Fruit fly (Drosophila melanogaster) whole organism, pupa: Measurements from ENCODE around the gene CG32086.

Source experiments
- CG12605 ChIP-seq: fragments of 200-800 bp; sonication (Bioruptor generic); IDR thresholded peaks from 2 replicates; pipeline ENCODE4 v1.3.6; 2022; ENCODE audit warnings: missing biosample characterization, missing genetic modification characterization
- CG13204 ChIP-seq: fragments of 200-800 bp; sonication (Bioruptor generic); optimal IDR thresholded peaks from 2 replicates; lab custom pipeline; 2018; ENCODE audit warnings: missing biosample characterization, mild to moderate bottlenecking, missing genetic modification characterization, moderate library complexity
- CG14655 ChIP-seq: fragments of 200-800 bp; sonication (Bioruptor generic); optimal IDR thresholded peaks from 3 replicates; lab custom pipeline; 2017; ENCODE audit warnings: mild to moderate bottlenecking, missing biosample characterization, missing genetic modification reagents, missing genetic modification characterization
- CG15710 ChIP-seq: fragments of 200-800 bp; sonication (Bioruptor generic); optimal IDR thresholded peaks from 2 replicates; lab custom pipeline; 2018; ENCODE audit warnings: missing biosample characterization, mild to moderate bottlenecking, missing genetic modification characterization, moderate library complexity
- CG34367 ChIP-seq: fragments of 200-800 bp; sonication (Bioruptor generic); optimal IDR thresholded peaks from 2 replicates; lab custom pipeline; 2018; ENCODE audit warnings: missing biosample characterization, mild to moderate bottlenecking, missing genetic modification characterization
- CG4496 ChIP-seq: fragments of 200-800 bp; sonication (Bioruptor generic); IDR thresholded peaks from 3 replicates; pipeline ENCODE4 v1.3.6; 2022; ENCODE audit warnings: missing biosample characterization, missing genetic modification characterization
- CG9948 ChIP-seq: fragments of 200-800 bp; sonication (Bioruptor generic); optimal IDR thresholded peaks from 2 replicates; lab custom pipeline; 2018; ENCODE audit warnings: missing biosample characterization, mild to moderate bottlenecking, missing genetic modification characterization, moderate library complexity
- EcR ChIP-seq: fragments of 200-800 bp; sonication (Bioruptor generic); optimal IDR thresholded peaks from 3 replicates; lab custom pipeline; 2019; ENCODE audit warnings: missing biosample characterization, missing genetic modification characterization, mild to moderate bottlenecking, moderate library complexity, missing genetic modification reagents
- Pif1B ChIP-seq: fragments of 200-800 bp; sonication (Bioruptor generic); optimal IDR thresholded peaks from 3 replicates; lab custom pipeline; 2016; ENCODE audit warnings: missing biosample characterization, missing genetic modification characterization
- Snoo ChIP-seq: fragments of 200-800 bp; sonication (Bioruptor generic); optimal IDR thresholded peaks from 3 replicates; lab custom pipeline; 2017; ENCODE audit warnings: missing biosample characterization, mild to moderate bottlenecking, missing genetic modification characterization, inconsistent platforms
- fd96Ca ChIP-seq: fragments of 200-800 bp; sonication (Bioruptor generic); IDR thresholded peaks from 3 replicates; pipeline ENCODE4 v1.3.6; 2022; ENCODE audit warnings: missing biosample characterization, missing genetic modification characterization

- TF ChIP-seq CG14655 (GFP tag; lab: Kevin White, UChicago) (no peak), CG9948 (tag; lab: Kevin White, UChicago) (no peak), EcR (GFP tag; lab: Kevin White, UChicago) (no peak), CG15710 (no peak), CG4496 (no peak), CG34367 (tag; lab: Kevin White, UChicago) (no peak), CG13204 (no peak), Snoo (no peak), Pif1B (no peak), fd96Ca (GFP tag; lab: Robert Waterston, UW) (no peak), CG12605 (no peak)
Observed at dm6 chr3L:11625634-11626175, 41.8 kb upstream of the CG32086 start, which contains the start of gene CG6083.
